Worm (Caenorhabditis elegans) whole organism, L1 larva: ENCODE data around the gene F54D12.1.

Experiments
- blmp-1 ChIP-seq: fragments of 150-350 bp; optimal IDR thresholded peaks from 2 replicates; lab custom pipeline; 2014; ENCODE audit warnings: missing biosample characterization, missing genetic modification characterization
- ceh-82 ChIP-seq, 3 experiments: fragments of 150-350 bp in 1 of 3; sonication (generic microtip) in 2 of 3; optimal IDR thresholded peaks; 2 replicates each; lab custom pipeline; 2014 to 2017; ENCODE audit warnings: missing biosample characterization in 3 of 3, missing genetic modification characterization in 3 of 3
- dpl-1 ChIP-seq, 3 experiments: fragments of 150-350 bp in 2 of 3; sonication (generic microtip) in 1 of 3; optimal IDR thresholded peaks; 2 replicates each; lab custom pipeline; 2014 to 2017; ENCODE audit warnings: missing biosample characterization in 3 of 3, missing genetic modification characterization in 3 of 3, missing genetic modification reagents in 3 of 3
- elt-2 ChIP-seq: sonication (generic microtip); optimal IDR thresholded peaks from 2 replicates; lab custom pipeline; 2016; ENCODE audit warnings: missing genetic modification characterization, mild to moderate bottlenecking, inconsistent platforms, missing compliant biosample characterization, missing genetic modification reagents
- fos-1 ChIP-seq: fragments of 150-350 bp; optimal IDR thresholded peaks from 2 replicates; lab custom pipeline; 2014; ENCODE audit warnings: missing biosample characterization, missing genetic modification characterization
- lir-3 ChIP-seq: sonication (generic microtip); optimal IDR thresholded peaks from 2 replicates; lab custom pipeline; 2016; ENCODE audit warnings: mild to moderate bottlenecking, missing genetic modification characterization, moderate library complexity, missing compliant biosample characterization; ENCODE audit not compliant: poor library complexity
- nhr-237 ChIP-seq: fragments of 150-350 bp; optimal IDR thresholded peaks from 2 replicates; lab custom pipeline; 2014; ENCODE audit warnings: missing biosample characterization, missing genetic modification characterization
- nhr-77 ChIP-seq: fragments of 150-350 bp; optimal IDR thresholded peaks from 2 replicates; lab custom pipeline; 2014; ENCODE audit warnings: missing biosample characterization, missing genetic modification characterization
- pag-3 ChIP-seq: sonication (generic microtip); optimal IDR thresholded peaks from 2 replicates; lab custom pipeline; 2017; ENCODE audit warnings: missing genetic modification characterization, mild to moderate bottlenecking, missing compliant biosample characterization, antibody characterized with exemption, borderline replicate concordance; ENCODE audit not compliant: insufficient read depth
- snpc-4 ChIP-seq: fragments of 150-350 bp; optimal IDR thresholded peaks from 2 replicates; lab custom pipeline; 2014; ENCODE audit warnings: missing biosample characterization, missing genetic modification characterization
- snu-23 ChIP-seq: sonication (generic microtip); optimal IDR thresholded peaks from 2 replicates; lab custom pipeline; 2016; ENCODE audit warnings: missing genetic modification characterization, missing compliant biosample characterization
- sup-37 ChIP-seq: fragments of 200-800 bp; sonication (Bioruptor generic); optimal IDR thresholded peaks from 2 replicates; lab custom pipeline; 2018; ENCODE audit warnings: mild to moderate bottlenecking, missing genetic modification characterization, missing compliant biosample characterization
- xbp-1 ChIP-seq: sonication (generic microtip); optimal IDR thresholded peaks from 2 replicates; lab custom pipeline; 2016; ENCODE audit warnings: missing genetic modification characterization, missing compliant biosample characterization
- ztf-4 ChIP-seq: fragments of 150-350 bp; optimal IDR thresholded peaks from 2 replicates; lab custom pipeline; 2014; ENCODE audit warnings: missing biosample characterization, missing genetic modification characterization

- no peak for TF ChIP-seq snpc-4
- TF ChIP-seq pag-3 = no peak
- TF ChIP-seq blmp-1 = no peak
- TF ChIP-seq dpl-1 (GFP tag; optimal IDR thresholded peaks at IDR 0.05; lab: Kevin White, UChicago) = no peak
- TF ChIP-seq lir-3 = no peak
- no peak for TF ChIP-seq snu-23 (GFP tag; lab: Kevin White, UChicago)
- no peak for TF ChIP-seq ceh-82 (tag; optimal IDR thresholded peaks at IDR 0.05; lab: Kevin White, UChicago)
- TF ChIP-seq xbp-1 = no peak
- TF ChIP-seq nhr-237 (tag; lab: Kevin White, UChicago) = no peak
- TF ChIP-seq sup-37 = no peak
- TF ChIP-seq ztf-4 (tag; lab: Kevin White, UChicago) = no peak
- no peak for TF ChIP-seq elt-2 (tag; lab: Kevin White, UChicago)
- TF ChIP-seq fos-1 = no peak
- TF ChIP-seq nhr-77 (tag; lab: Kevin White, UChicago) = no peak
Observed at ce11 chrII:1378259-1378658, 21.9 kb upstream of the F54D12.1 start, which contains the start of gene F54D12.10.
